Fruit fly (Drosophila melanogaster) whole organism, embryonic: ENCODE results near the gene CheB38c.

Source experiments
- Atf3 ChIP-seq: fragments of 200-800 bp; sonication (Bioruptor generic); optimal IDR thresholded peaks from 3 replicates; lab custom pipeline; 2016; ENCODE audit warnings: missing biosample characterization, missing genetic modification characterization
- B-H2 ChIP-seq: fragments of 200-800 bp; sonication (Bioruptor generic); optimal IDR thresholded peaks from 2 replicates; lab custom pipeline; 2018; ENCODE audit warnings: missing biosample characterization, mild to moderate bottlenecking, missing genetic modification characterization
- CG10979 ChIP-seq: fragments of 200-800 bp; sonication (Bioruptor generic); optimal IDR thresholded peaks from 2 replicates; lab custom pipeline; 2018; ENCODE audit warnings: missing biosample characterization, mild to moderate bottlenecking, missing genetic modification characterization, moderate library complexity
- CG11723 ChIP-seq: fragments of 200-800 bp; sonication (Bioruptor generic); optimal IDR thresholded peaks from 2 replicates; lab custom pipeline; 2017; ENCODE audit warnings: missing biosample characterization, mild to moderate bottlenecking, missing genetic modification characterization
- CG12155 ChIP-seq: fragments of 200-800 bp; sonication (Bioruptor generic); optimal IDR thresholded peaks from 3 replicates; lab custom pipeline; 2016; ENCODE audit warnings: missing biosample characterization, missing genetic modification characterization
- CG12219 ChIP-seq: fragments of 200-800 bp; sonication (Bioruptor generic); optimal IDR thresholded peaks from 3 replicates; lab custom pipeline; 2018; ENCODE audit warnings: missing biosample characterization, mild to moderate bottlenecking, missing genetic modification characterization
- CG12391 ChIP-seq: fragments of 200-800 bp; sonication (Bioruptor generic); optimal IDR thresholded peaks from 3 replicates; lab custom pipeline; 2018; ENCODE audit warnings: missing biosample characterization, mild to moderate bottlenecking, missing genetic modification characterization, moderate library complexity
- CG12659 ChIP-seq: fragments of 200-800 bp; sonication (Bioruptor generic); optimal IDR thresholded peaks from 3 replicates; lab custom pipeline; 2017; ENCODE audit warnings: mild to moderate bottlenecking, missing biosample characterization, missing genetic modification reagents, missing genetic modification characterization
- CG14710 ChIP-seq: fragments of 200-800 bp; sonication (Bioruptor generic); optimal IDR thresholded peaks from 3 replicates; lab custom pipeline; 2019; ENCODE audit warnings: missing biosample characterization, mild to moderate bottlenecking, missing genetic modification characterization, moderate library complexity
- CG17359 ChIP-seq: fragments of 200-800 bp; sonication (Bioruptor generic); optimal IDR thresholded peaks from 3 replicates; lab custom pipeline; 2018; ENCODE audit warnings: missing biosample characterization, mild to moderate bottlenecking, missing genetic modification characterization, moderate library complexity
- CG17361 ChIP-seq: fragments of 200-800 bp; sonication (Bioruptor generic); IDR thresholded peaks from 3 replicates; pipeline ENCODE4 v1.3.6; 2022; ENCODE audit warnings: missing biosample characterization, missing genetic modification characterization
- CG18599 ChIP-seq: fragments of 200-800 bp; sonication (Bioruptor generic); optimal IDR thresholded peaks from 3 replicates; lab custom pipeline; 2017; ENCODE audit warnings: missing biosample characterization, missing genetic modification characterization, mild to moderate bottlenecking, moderate library complexity, missing genetic modification reagents
- CG2116 ChIP-seq: fragments of 200-800 bp; sonication (Bioruptor generic); optimal IDR thresholded peaks from 3 replicates; lab custom pipeline; 2018; ENCODE audit warnings: missing biosample characterization, mild to moderate bottlenecking, missing genetic modification characterization
- CG2199 ChIP-seq: fragments of 200-800 bp; sonication (Bioruptor generic); IDR thresholded peaks from 3 replicates; pipeline ENCODE4 v1.3.6; 2022; ENCODE audit warnings: missing biosample characterization, missing genetic modification characterization
- CG3065 ChIP-seq: fragments of 200-800 bp; sonication (Bioruptor generic); optimal IDR thresholded peaks from 2 replicates; lab custom pipeline; 2016; ENCODE audit warnings: missing biosample characterization, missing genetic modification characterization
- CG32532 ChIP-seq: fragments of 200-800 bp; sonication (Bioruptor generic); IDR thresholded peaks from 2 replicates; pipeline ENCODE4 v1.3.6; 2022; ENCODE audit warnings: missing biosample characterization, missing genetic modification characterization
- CG33213 ChIP-seq: fragments of 200-800 bp; sonication (Bioruptor generic); optimal IDR thresholded peaks from 3 replicates; lab custom pipeline; 2016; ENCODE audit warnings: missing biosample characterization, missing genetic modification characterization
- CG34376 ChIP-seq: fragments of 200-800 bp; sonication (Bioruptor generic); optimal IDR thresholded peaks from 2 replicates; lab custom pipeline; 2018; ENCODE audit warnings: missing biosample characterization, mild to moderate bottlenecking, missing genetic modification characterization
- CG5245 ChIP-seq: fragments of 200-800 bp; sonication (Bioruptor generic); optimal IDR thresholded peaks from 3 replicates; lab custom pipeline; 2016; ENCODE audit warnings: missing biosample characterization, missing genetic modification characterization
- CG6689 ChIP-seq: fragments of 200-800 bp; sonication (Bioruptor generic); IDR thresholded peaks from 2 replicates; pipeline ENCODE4 v1.3.6; 2022; ENCODE audit warnings: missing biosample characterization, missing genetic modification characterization
- CG6813 ChIP-seq: fragments of 200-800 bp; sonication (Bioruptor generic); optimal IDR thresholded peaks from 2 replicates; lab custom pipeline; 2017; ENCODE audit warnings: missing biosample characterization, missing genetic modification characterization, mild to moderate bottlenecking, moderate library complexity, missing genetic modification reagents
- CG8388 ChIP-seq: fragments of 200-800 bp; sonication (Bioruptor generic); optimal IDR thresholded peaks from 2 replicates; lab custom pipeline; 2019; ENCODE audit warnings: missing biosample characterization, mild to moderate bottlenecking, missing genetic modification characterization, moderate library complexity
- CG9797 ChIP-seq: fragments of 200-800 bp; sonication (Bioruptor generic); optimal IDR thresholded peaks from 3 replicates; lab custom pipeline; 2018; ENCODE audit warnings: missing biosample characterization, mild to moderate bottlenecking, missing genetic modification characterization
- CG9932 ChIP-seq: fragments of 200-800 bp; sonication (Bioruptor generic); IDR thresholded peaks from 2 replicates; pipeline ENCODE4 v1.3.6; 2022; ENCODE audit warnings: missing biosample characterization, missing genetic modification characterization
- Dll ChIP-seq: fragments of 200-800 bp; sonication (Bioruptor generic); IDR thresholded peaks from 4 replicates; pipeline ENCODE4 v1.3.6; 2022; ENCODE audit warnings: missing biosample characterization, missing genetic modification characterization; ENCODE audit not compliant: partially characterized antibody
- Doc2 ChIP-seq: fragments of 200-800 bp; sonication (Bioruptor generic); IDR thresholded peaks from 2 replicates; pipeline ENCODE4 v1.3.6; 2022; ENCODE audit warnings: missing biosample characterization, missing genetic modification characterization
- Drgx ChIP-seq: fragments of 200-800 bp; sonication (Bioruptor generic); IDR thresholded peaks from 2 replicates; pipeline ENCODE4 v1.3.6; 2022; ENCODE audit warnings: missing biosample characterization, missing genetic modification characterization
- Ets97D ChIP-seq: fragments of 200-800 bp; sonication (Bioruptor generic); optimal IDR thresholded peaks from 3 replicates; lab custom pipeline; 2016; ENCODE audit warnings: missing biosample characterization, missing genetic modification characterization
- Hsf ChIP-seq: fragments of 200-800 bp; sonication (Bioruptor generic); optimal IDR thresholded peaks from 3 replicates; lab custom pipeline; 2016; ENCODE audit warnings: missing biosample characterization, missing genetic modification characterization
- MESR4 ChIP-seq: fragments of 200-800 bp; sonication (Bioruptor generic); optimal IDR thresholded peaks from 2 replicates; lab custom pipeline; 2018; ENCODE audit warnings: missing biosample characterization, mild to moderate bottlenecking, missing genetic modification characterization, moderate library complexity
- Side ChIP-seq: fragments of 200-800 bp; sonication (Bioruptor generic); optimal IDR thresholded peaks from 2 replicates; lab custom pipeline; 2016; ENCODE audit warnings: missing biosample characterization, missing genetic modification characterization
- Six4 ChIP-seq: fragments of 200-800 bp; sonication (Bioruptor generic); optimal IDR thresholded peaks from 2 replicates; lab custom pipeline; 2016; ENCODE audit warnings: missing biosample characterization, missing genetic modification characterization
- TFAM ChIP-seq: fragments of 200-800 bp; sonication (Bioruptor generic); optimal IDR thresholded peaks from 2 replicates; lab custom pipeline; 2017; ENCODE audit warnings: missing biosample characterization, missing genetic modification characterization, inconsistent platforms
- ab ChIP-seq: fragments of 200-800 bp; sonication (Bioruptor generic); optimal IDR thresholded peaks from 2 replicates; lab custom pipeline; 2016; ENCODE audit warnings: missing biosample characterization, missing genetic modification characterization
- abd-A ChIP-seq: fragments of 200-800 bp; sonication (Bioruptor generic); optimal IDR thresholded peaks from 3 replicates; lab custom pipeline; 2019; ENCODE audit warnings: missing biosample characterization, mild to moderate bottlenecking, missing genetic modification characterization, moderate library complexity
- al ChIP-seq: fragments of 200-800 bp; sonication (Bioruptor generic); IDR thresholded peaks from 2 replicates; pipeline ENCODE4 v1.3.6; 2022; ENCODE audit warnings: missing biosample characterization, missing genetic modification characterization
- bsh ChIP-seq, 2 experiments: fragments of 200-800 bp; sonication (Bioruptor generic); optimal IDR thresholded peaks; 2 replicates each; lab custom pipeline; 2017 to 2018; ENCODE audit warnings: mild to moderate bottlenecking in 2 of 2, missing biosample characterization in 2 of 2, missing genetic modification characterization in 2 of 2, moderate library complexity in 1 of 2
- grau ChIP-seq: fragments of 200-800 bp; optimal IDR thresholded peaks from 3 replicates; lab custom pipeline; 2019; ENCODE audit warnings: missing biosample characterization, mild to moderate bottlenecking, missing genetic modification characterization, moderate library complexity
- ken ChIP-seq: fragments of 200-800 bp; sonication (Bioruptor generic); IDR thresholded peaks from 3 replicates; pipeline ENCODE4 v1.3.6; 2022; ENCODE audit warnings: missing biosample characterization, missing genetic modification characterization
- lilli ChIP-seq: fragments of 200-800 bp; sonication (Bioruptor generic); optimal IDR thresholded peaks from 3 replicates; lab custom pipeline; 2016; ENCODE audit warnings: missing biosample characterization, missing genetic modification characterization
- pfk ChIP-seq: fragments of 200-800 bp; sonication (Bioruptor generic); optimal IDR thresholded peaks from 2 replicates; lab custom pipeline; 2018; ENCODE audit warnings: missing biosample characterization, mild to moderate bottlenecking, missing genetic modification characterization, moderate library complexity
- pnt ChIP-seq: fragments of 200-800 bp; sonication (Bioruptor generic); optimal IDR thresholded peaks from 3 replicates; lab custom pipeline; 2016; ENCODE audit warnings: missing biosample characterization, missing genetic modification characterization
- pzg ChIP-seq: fragments of 200-800 bp; sonication (Bioruptor generic); optimal IDR thresholded peaks from 3 replicates; lab custom pipeline; 2018; ENCODE audit warnings: missing biosample characterization, mild to moderate bottlenecking, missing genetic modification characterization, moderate library complexity
- rib ChIP-seq: fragments of 200-800 bp; sonication (Bioruptor generic); IDR thresholded peaks from 2 replicates; pipeline ENCODE4 v1.3.6; 2022; ENCODE audit warnings: missing biosample characterization, missing genetic modification characterization
- ro ChIP-seq: fragments of 200-800 bp; sonication (Bioruptor generic); IDR thresholded peaks from 2 replicates; pipeline ENCODE4 v1.3.6; 2022; ENCODE audit warnings: missing biosample characterization, missing genetic modification characterization
- sc ChIP-seq, 3 experiments: fragments of >200 bp in 2 of 3; fragments of 200-800 bp in 1 of 3; sonication (Bioruptor generic) in 1 of 3; optimal IDR thresholded peaks; 2 replicates in 2 of 3; 3 replicates in 1 of 3; lab custom pipeline; 2017; ENCODE audit warnings: mild to moderate bottlenecking in 1 of 3, missing biosample characterization in 1 of 3, missing genetic modification characterization in 1 of 3, missing genetic modification reagents in 1 of 3
- slbo ChIP-seq: fragments of 200-800 bp; sonication (Bioruptor generic); IDR thresholded peaks from 2 replicates; pipeline ENCODE4 v1.3.6; 2022; ENCODE audit warnings: missing biosample characterization, missing genetic modification characterization
- slou ChIP-seq: fragments of 200-800 bp; sonication (Bioruptor generic); optimal IDR thresholded peaks from 3 replicates; lab custom pipeline; 2016; ENCODE audit warnings: missing biosample characterization, missing genetic modification characterization
- tna ChIP-seq: fragments of 200-800 bp; sonication (Bioruptor generic); IDR thresholded peaks from 2 replicates; pipeline ENCODE4 v1.3.6; 2022; ENCODE audit warnings: missing biosample characterization, missing genetic modification characterization; ENCODE audit not compliant: partially characterized antibody
- trem ChIP-seq: fragments of 200-800 bp; optimal IDR thresholded peaks from 3 replicates; lab custom pipeline; 2019; ENCODE audit warnings: missing biosample characterization, mild to moderate bottlenecking, missing genetic modification characterization, moderate library complexity

Gene CheB38c

DNA sequence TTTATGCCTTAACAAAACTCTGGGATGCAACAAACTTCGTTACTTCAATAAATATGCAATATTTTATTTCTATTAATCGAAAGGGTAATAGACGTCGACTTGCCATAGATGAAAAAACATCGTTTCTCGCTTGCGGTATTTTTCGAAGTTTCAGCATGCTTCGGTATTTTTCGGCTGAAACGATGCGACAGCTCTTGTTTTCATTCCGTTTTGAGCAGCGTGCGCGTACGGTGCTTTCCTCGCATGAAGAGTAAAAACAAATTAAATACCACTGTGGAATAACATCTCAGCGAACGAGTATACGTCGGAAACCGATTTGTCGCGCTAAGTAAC is 23.2 kb downstream of the CheB38c start, which contains the start of gene CG9328 (continued):
- no peak for TF ChIP-seq CG3065 (GFP tag; lab: Kevin White, UChicago)
- TF ChIP-seq CG12219 (GFP tag; lab: Kevin White, UChicago): no peak
- peak; percentile 5 for TF ChIP-seq CG6813 (GFP tag; lab: Kevin White, UChicago)
- TF ChIP-seq Hsf: no peak
- peak; percentile 6 for TF ChIP-seq CG11723 (GFP tag; lab: Kevin White, UChicago)
- TF ChIP-seq lilli (GFP tag; lab: Kevin White, UChicago): peak; percentile 61
- peak; percentile 54; the same call in 1 of the 2 replicates for TF ChIP-seq CG32532 (GFP tag; lab: Robert Waterston, UW)
- TF ChIP-seq CG9797: peak; percentile 35
- peak; percentile 44 for TF ChIP-seq Six4 (GFP tag; lab: Kevin White, UChicago)
- peak; percentile 43 for TF ChIP-seq Drgx (GFP tag; lab: Robert Waterston, UW)
- peak; percentile 72 for TF ChIP-seq CG18599 (GFP tag; lab: Kevin White, UChicago)
- peak; percentile 91 for TF ChIP-seq CG12155 (GFP tag; lab: Kevin White, UChicago)
- peak; percentile 82 for TF ChIP-seq CG2199 (GFP tag; lab: Robert Waterston, UW)
- peak; percentile 64 for TF ChIP-seq tna (GFP tag; lab: Robert Waterston, UW)
- TF ChIP-seq B-H2 (GFP tag; lab: Kevin White, UChicago): no peak
- no peak for TF ChIP-seq ab (GFP tag; lab: Kevin White, UChicago)
- peak; percentile 38 for TF ChIP-seq CG10979
- no peak for TF ChIP-seq pnt (GFP tag; lab: Kevin White, UChicago)
- peak; percentile 27 for TF ChIP-seq Side (GFP tag; lab: Kevin White, UChicago)
- peak; percentile 56 for TF ChIP-seq CG12659 (GFP tag; lab: Kevin White, UChicago)
- TF ChIP-seq slbo: peak; percentile 39; the same call in 1 of the 2 replicates
- no peak for TF ChIP-seq slou (GFP tag; lab: Kevin White, UChicago)
- peak; percentile 62; the same call in 1 of the 2 replicates for TF ChIP-seq rib (GFP tag; lab: Robert Waterston, UW)
- TF ChIP-seq Dll (GFP tag; lab: Robert Waterston, UW): peak; percentile 49; the same call in 3 of the 4 replicates
- TF ChIP-seq bsh (GFP tag; optimal IDR thresholded peaks at IDR 0.05; lab: Kevin White, UChicago): peak in 1 of 2 experiments; percentile 15
- TF ChIP-seq grau: peak; percentile 45
- TF ChIP-seq pfk (GFP tag; lab: Kevin White, UChicago): peak; percentile 30
- TF ChIP-seq CG34376 (GFP tag; lab: Kevin White, UChicago): peak; percentile 40
- no peak for TF ChIP-seq Atf3 (GFP tag; lab: Kevin White, UChicago)
- peak; percentile 39 for TF ChIP-seq CG12391
- TF ChIP-seq CG17359: peak; percentile 51
- no peak for TF ChIP-seq al (GFP tag; lab: Robert Waterston, UW)
- TF ChIP-seq pzg: peak; percentile 46
- no peak for TF ChIP-seq TFAM (GFP tag; lab: Kevin White, UChicago)
- no peak for TF ChIP-seq ro (GFP tag; lab: Robert Waterston, UW)
- no peak for TF ChIP-seq sc (optimal IDR thresholded peaks at IDR 0.05; lab: Kevin White, UChicago)
- no peak for TF ChIP-seq sc (GFP tag; optimal IDR thresholded peaks at IDR 0.05; lab: Kevin White, UChicago)
- TF ChIP-seq CG17361 (GFP tag; lab: Robert Waterston, UW): no peak
- TF ChIP-seq Ets97D: peak; percentile 59
- peak; percentile 44 for TF ChIP-seq CG33213 (GFP tag; lab: Kevin White, UChicago)
- TF ChIP-seq CG9932: no peak; the same call in 1 of the 2 replicates
- peak; percentile 29 for TF ChIP-seq CG8388
- peak; percentile 53 for TF ChIP-seq CG14710 (tag; lab: Kevin White, UChicago)
- TF ChIP-seq MESR4 (GFP tag; lab: Kevin White, UChicago): peak; percentile 52
- TF ChIP-seq abd-A (tag; lab: Kevin White, UChicago): peak; percentile 7
- peak; percentile 21 for TF ChIP-seq CG5245 (GFP tag; lab: Kevin White, UChicago)
- TF ChIP-seq ken (GFP tag; lab: Robert Waterston, UW): peak; percentile 27; the same call in 1 of the 3 replicates
- TF ChIP-seq CG2116: peak; percentile 47
- no peak for TF ChIP-seq Doc2 (GFP tag; lab: Robert Waterston, UW)
- TF ChIP-seq trem: peak; percentile 70
- peak; percentile 41; the same call in 1 of the 2 replicates for TF ChIP-seq CG6689
